Worm (Caenorhabditis elegans) whole organism, L2 larva: ENCODE measurements around the gene Y7A5A.1.

Source experiments
- R02D3.7 ChIP-seq: fragments of 150-350 bp; optimal IDR thresholded peaks from 2 replicates; lab custom pipeline; 2014; ENCODE audit warnings: missing biosample characterization, missing genetic modification characterization
- blmp-1 ChIP-seq: sonication (generic microtip); optimal IDR thresholded peaks from 2 replicates; lab custom pipeline; 2017; ENCODE audit warnings: missing genetic modification characterization, mild to moderate bottlenecking, missing compliant biosample characterization, antibody characterized with exemption, moderate library complexity; ENCODE audit not compliant: insufficient read depth
- dmd-4 ChIP-seq: sonication (generic microtip); optimal IDR thresholded peaks from 2 replicates; lab custom pipeline; 2017; ENCODE audit warnings: missing biosample characterization, missing genetic modification characterization
- skn-1 ChIP-seq: sonication (generic microtip); optimal IDR thresholded peaks from 2 replicates; lab custom pipeline; 2017; ENCODE audit warnings: missing biosample characterization, missing genetic modification characterization

DNA sequence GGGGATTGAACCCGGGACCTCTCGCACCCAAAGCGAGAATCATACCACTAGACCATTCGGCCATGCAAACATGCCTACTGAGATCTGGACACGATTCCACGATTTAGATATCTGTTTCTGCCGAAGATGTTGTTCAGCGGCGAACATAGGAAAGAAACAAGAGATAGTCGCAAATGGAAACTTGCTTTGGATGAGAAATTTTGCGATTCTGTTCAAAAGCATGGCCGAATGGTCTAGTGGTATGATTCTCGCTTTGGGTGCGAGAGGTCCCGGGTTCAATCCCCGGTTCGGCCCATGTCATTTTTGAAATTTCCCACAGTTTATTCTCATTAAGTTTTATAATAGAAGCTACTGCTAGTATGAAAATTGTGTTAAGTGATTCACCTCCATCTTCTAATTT lies 25.3 kb upstream of the Y7A5A.1 start:
- TF ChIP-seq skn-1 (no peak), dmd-4 (no peak), blmp-1 (tag; lab: Kevin White, UChicago) (no peak), R02D3.7 (no peak)
